Worm (Caenorhabditis elegans) whole organism, L1 larva: ENCODE results near the gene sup-12.

Source experiments
- efl-1 ChIP-seq, 4 experiments: fragments of 150-350 bp; optimal IDR thresholded peaks in 3 of 4; peaks in 1 of 4; 1 replicate in 1 of 4; 2 replicates in 3 of 4; lab custom pipeline; 2014; ENCODE audit warnings: missing biosample characterization in 2 of 4, missing genetic modification characterization in 2 of 4, missing genetic modification reagents in 2 of 4
- elt-3 ChIP-seq, 6 experiments: fragments of 150-350 bp in 1 of 6; sonication (generic microtip); optimal IDR thresholded peaks; 2 replicates each; lab custom pipeline; 2017 to 2018; ENCODE audit warnings: missing biosample characterization in 6 of 6, missing genetic modification characterization in 6 of 6, inconsistent platforms in 1 of 6
- mab-9 ChIP-seq: fragments of 200-800 bp; sonication (Bioruptor generic); IDR thresholded peaks from 2 replicates; pipeline ENCODE4 v1.3.6; 2022; ENCODE audit warnings: missing genetic modification reagents, missing genetic modification characterization, missing compliant biosample characterization

DNA sequence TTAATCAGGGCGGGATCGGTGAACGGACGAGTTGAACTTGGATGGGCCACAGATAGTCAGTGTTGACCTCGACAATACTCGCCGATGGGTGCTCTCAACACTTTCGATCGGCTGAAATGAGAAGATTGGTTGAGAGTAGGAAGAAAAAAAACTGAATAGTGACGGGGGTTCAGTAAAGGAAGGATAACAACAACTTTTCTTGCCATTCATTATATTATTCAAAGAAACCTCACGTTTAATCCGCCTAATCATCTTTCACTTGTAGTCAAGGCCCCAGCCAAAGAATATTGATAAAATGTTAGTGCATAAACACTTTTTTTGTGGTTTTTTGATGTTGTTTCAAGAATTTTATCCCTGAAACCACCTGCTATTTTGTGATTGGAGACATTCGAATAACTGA is 37.9 kb downstream of the sup-12 start, which contains the start of gene T19D2.13:
- TF ChIP-seq mab-9 (GFP tag; lab: Robert Waterston, UW) (no peak), elt-3 (tag; optimal IDR thresholded peaks at IDR 0.05; lab: Kevin White, UChicago) (no peak), efl-1 (optimal IDR thresholded peaks at IDR 0.05; lab: Kevin White, UChicago) (no peak), efl-1 (GFP tag; optimal IDR thresholded peaks at IDR 0.05 in 1 of 2; lab: Kevin White, UChicago) (no peak)
